Fruit fly (Drosophila melanogaster): ENCODE measurements around the gene Orc5.

- TF ChIP-seq h (optimal IDR thresholded peaks at IDR 0.05) (no peak), psq (optimal IDR thresholded peaks at IDR 0.05) (no peak), ttk (optimal IDR thresholded peaks at IDR 0.05) (no peak), Sin3A (optimal IDR thresholded peaks at IDR 0.05) (no peak)
Measured at dm6 chr2L:13837579-13837978, 7.9 kb downstream of the Orc5 start.

Measured in Kc167 (cell line).